Fruit fly (Drosophila melanogaster) whole organism, embryonic: ENCODE data around the gene Trm7-34.

Experiments used
- ATbp ChIP-seq: fragments of 200-800 bp; sonication (Bioruptor generic); optimal IDR thresholded peaks from 2 replicates; lab custom pipeline; 2017; ENCODE audit warnings: missing biosample characterization, mild to moderate bottlenecking, missing genetic modification characterization, missing genetic modification reagents
- Bdp1 ChIP-seq: fragments of 200-800 bp; sonication (Bioruptor generic); optimal IDR thresholded peaks from 3 replicates; lab custom pipeline; 2016; ENCODE audit warnings: missing biosample characterization, missing genetic modification characterization
- CG10366 ChIP-seq: fragments of 200-800 bp; sonication (Bioruptor generic); IDR thresholded peaks from 2 replicates; pipeline ENCODE4 v1.3.6; 2022; ENCODE audit warnings: missing biosample characterization, missing genetic modification characterization
- CG10543 ChIP-seq: fragments of 200-800 bp; sonication (Bioruptor generic); optimal IDR thresholded peaks from 3 replicates; lab custom pipeline; 2017; ENCODE audit warnings: missing biosample characterization, mild to moderate bottlenecking, missing genetic modification characterization, moderate library complexity
- CG11247 ChIP-seq: fragments of 200-800 bp; sonication (Bioruptor generic); IDR thresholded peaks from 2 replicates; pipeline ENCODE4 v1.3.6; 2022; ENCODE audit warnings: missing biosample characterization, missing genetic modification characterization
- CG13775 ChIP-seq: fragments of 200-800 bp; sonication (Bioruptor generic); optimal IDR thresholded peaks from 3 replicates; lab custom pipeline; 2017; ENCODE audit warnings: missing biosample characterization, mild to moderate bottlenecking, missing genetic modification characterization
- CG14441 ChIP-seq: fragments of 200-800 bp; sonication (Bioruptor generic); IDR thresholded peaks from 2 replicates; pipeline ENCODE4 v1.3.6; 2022; ENCODE audit warnings: missing biosample characterization, missing genetic modification characterization
- CG15073 ChIP-seq: fragments of 200-800 bp; sonication (Bioruptor generic); optimal IDR thresholded peaks from 2 replicates; lab custom pipeline; 2016; ENCODE audit warnings: missing biosample characterization, missing genetic modification characterization
- CG16815 ChIP-seq: fragments of 200-800 bp; sonication (Bioruptor generic); optimal IDR thresholded peaks from 3 replicates; lab custom pipeline; 2017; ENCODE audit warnings: missing biosample characterization, mild to moderate bottlenecking, missing genetic modification characterization
- CG17328 ChIP-seq: fragments of 200-800 bp; sonication (Bioruptor generic); IDR thresholded peaks from 2 replicates; pipeline ENCODE4 v1.3.6; 2022; ENCODE audit warnings: missing biosample characterization, missing genetic modification characterization
- CG18011 ChIP-seq: fragments of 200-800 bp; sonication (Bioruptor generic); optimal IDR thresholded peaks from 2 replicates; lab custom pipeline; 2017; ENCODE audit warnings: missing biosample characterization, missing genetic modification characterization, mild to moderate bottlenecking, moderate library complexity, missing genotype
- CG31224 ChIP-seq: fragments of 200-800 bp; sonication (Bioruptor generic); IDR thresholded peaks from 2 replicates; pipeline ENCODE4 v1.3.6; 2022; ENCODE audit warnings: missing biosample characterization, missing genetic modification characterization
- CG34224 ChIP-seq: fragments of 200-800 bp; sonication (Bioruptor generic); IDR thresholded peaks from 3 replicates; pipeline ENCODE4 v1.3.6; 2022; ENCODE audit warnings: missing biosample characterization, missing genetic modification characterization; ENCODE audit not compliant: partially characterized antibody
- CG3847 ChIP-seq: fragments of 200-800 bp; sonication (Bioruptor generic); IDR thresholded peaks from 2 replicates; pipeline ENCODE4 v1.3.6; 2022; ENCODE audit warnings: missing biosample characterization, missing genetic modification characterization
- CG4282 ChIP-seq: fragments of 200-800 bp; sonication (Bioruptor generic); optimal IDR thresholded peaks from 2 replicates; lab custom pipeline; 2016; ENCODE audit warnings: missing biosample characterization, missing genetic modification characterization
- CG43689 ChIP-seq: fragments of 200-800 bp; sonication (Bioruptor generic); IDR thresholded peaks from 2 replicates; pipeline ENCODE4 v1.3.6; 2022; ENCODE audit warnings: missing biosample characterization, missing genetic modification characterization
- CG6175 ChIP-seq: fragments of 200-800 bp; sonication (Bioruptor generic); IDR thresholded peaks from 3 replicates; pipeline ENCODE4 v1.3.6; 2022; ENCODE audit warnings: missing biosample characterization, missing genetic modification characterization
- CG8359 ChIP-seq: fragments of 200-800 bp; sonication (Bioruptor generic); optimal IDR thresholded peaks from 2 replicates; lab custom pipeline; 2017; ENCODE audit warnings: missing biosample characterization, mild to moderate bottlenecking, missing genetic modification characterization, borderline replicate concordance
- E2f1 ChIP-seq: fragments of 200-800 bp; sonication (Bioruptor generic); IDR thresholded peaks from 2 replicates; pipeline ENCODE4 v1.3.6; 2022; ENCODE audit warnings: missing biosample characterization, missing genetic modification characterization
- Ets65A ChIP-seq: fragments of 200-800 bp; sonication (Bioruptor generic); peaks from one replicate; lab custom pipeline; 2016; ENCODE audit warnings: missing biosample characterization, missing genetic modification characterization
- H15 ChIP-seq: fragments of 200-800 bp; sonication (Bioruptor generic); IDR thresholded peaks from 3 replicates; pipeline ENCODE4 v1.3.6; 2022; ENCODE audit warnings: missing biosample characterization, missing genetic modification characterization
- H2.0 ChIP-seq: fragments of 200-800 bp; sonication (Bioruptor generic); IDR thresholded peaks from 2 replicates; pipeline ENCODE4 v1.3.6; 2022; ENCODE audit warnings: missing biosample characterization, missing genetic modification characterization
- Hey ChIP-seq: fragments of 200-800 bp; sonication (Bioruptor generic); optimal IDR thresholded peaks from 3 replicates; lab custom pipeline; 2018; ENCODE audit warnings: missing biosample characterization, mild to moderate bottlenecking, missing genetic modification characterization
- HmgD ChIP-seq: fragments of 200-800 bp; sonication (Bioruptor generic); optimal IDR thresholded peaks from 3 replicates; lab custom pipeline; 2016; ENCODE audit warnings: missing biosample characterization, missing genetic modification characterization
- Hmr ChIP-seq: fragments of 200-800 bp; sonication (Bioruptor generic); optimal IDR thresholded peaks from 3 replicates; lab custom pipeline; 2017; ENCODE audit warnings: mild to moderate bottlenecking, missing biosample characterization, missing genetic modification reagents, missing genetic modification characterization
- Hr51 ChIP-seq, 2 experiments: fragments of 200-800 bp; sonication (Bioruptor generic); optimal IDR thresholded peaks; 2 replicates in 1 of 2; 3 replicates in 1 of 2; lab custom pipeline; 2016 to 2018; ENCODE audit warnings: missing biosample characterization in 2 of 2, missing genetic modification characterization in 2 of 2, mild to moderate bottlenecking in 1 of 2, moderate library complexity in 1 of 2
- Neu2 ChIP-seq: fragments of 200-800 bp; sonication (Bioruptor generic); optimal IDR thresholded peaks from 3 replicates; lab custom pipeline; 2016; ENCODE audit warnings: missing biosample characterization, missing genetic modification characterization, borderline replicate concordance
- Poxn ChIP-seq: fragments of 200-800 bp; sonication (Bioruptor generic); IDR thresholded peaks from 2 replicates; pipeline ENCODE4 v1.3.6; 2022; ENCODE audit warnings: missing biosample characterization, missing genetic modification characterization
- Ptx1 ChIP-seq: fragments of 200-800 bp; sonication (Bioruptor generic); IDR thresholded peaks from 2 replicates; pipeline ENCODE4 v1.3.6; 2022; ENCODE audit warnings: missing biosample characterization, missing genetic modification characterization
- Side ChIP-seq: fragments of 200-800 bp; sonication (Bioruptor generic); optimal IDR thresholded peaks from 2 replicates; lab custom pipeline; 2016; ENCODE audit warnings: missing biosample characterization, missing genetic modification characterization
- Sox100B ChIP-seq: fragments of 200-800 bp; sonication (Bioruptor generic); optimal IDR thresholded peaks from 3 replicates; lab custom pipeline; 2018; ENCODE audit warnings: missing biosample characterization, mild to moderate bottlenecking, missing genetic modification characterization
- Sry-δ ChIP-seq: fragments of 200-800 bp; sonication (Bioruptor generic); optimal IDR thresholded peaks from 2 replicates; lab custom pipeline; 2016; ENCODE audit warnings: missing biosample characterization, missing genetic modification characterization
- Vsx1 ChIP-seq: fragments of 200-800 bp; sonication (Bioruptor generic); optimal IDR thresholded peaks from 2 replicates; lab custom pipeline; 2017; ENCODE audit warnings: missing biosample characterization, mild to moderate bottlenecking, missing genetic modification characterization, missing genetic modification reagents
- Xbp1 ChIP-seq: fragments of 200-800 bp; sonication (Bioruptor generic); optimal IDR thresholded peaks from 3 replicates; lab custom pipeline; 2016; ENCODE audit warnings: missing biosample characterization, mild to moderate bottlenecking, missing genetic modification characterization
- ap ChIP-seq: fragments of 200-800 bp; sonication (Bioruptor generic); IDR thresholded peaks from 2 replicates; pipeline ENCODE4 v1.3.6; 2022; ENCODE audit warnings: missing biosample characterization, missing genetic modification characterization
- ato ChIP-seq: fragments of 200-800 bp; sonication (Bioruptor generic); IDR thresholded peaks from 2 replicates; pipeline ENCODE4 v1.3.6; 2022; ENCODE audit warnings: missing biosample characterization, missing genetic modification characterization; ENCODE audit not compliant: partially characterized antibody
- az2 ChIP-seq: fragments of 200-800 bp; sonication (Bioruptor generic); optimal IDR thresholded peaks from 3 replicates; lab custom pipeline; 2016; ENCODE audit warnings: missing biosample characterization, missing genetic modification characterization
- cg ChIP-seq: fragments of 200-800 bp; sonication (Bioruptor generic); optimal IDR thresholded peaks from 3 replicates; lab custom pipeline; 2019; ENCODE audit warnings: missing biosample characterization, mild to moderate bottlenecking, missing genetic modification characterization, moderate library complexity
- fd3F ChIP-seq: fragments of 200-800 bp; sonication (Bioruptor generic); optimal IDR thresholded peaks from 2 replicates; lab custom pipeline; 2018; ENCODE audit warnings: missing biosample characterization, mild to moderate bottlenecking, missing genetic modification characterization, moderate library complexity
- gem ChIP-seq: fragments of 200-800 bp; sonication (Bioruptor generic); optimal IDR thresholded peaks from 2 replicates; lab custom pipeline; 2019; ENCODE audit warnings: missing biosample characterization, mild to moderate bottlenecking, missing genetic modification characterization, moderate library complexity
- hkb ChIP-seq, 2 experiments: fragments of 200-800 bp in 1 of 2; fragments of >200 bp in 1 of 2; sonication (Bioruptor generic) in 1 of 2; IDR thresholded peaks in 1 of 2; optimal IDR thresholded peaks in 1 of 2; 2 replicates each; pipeline versions ENCODE4 v1.3.6 to Lab custom; 2017 to 2022; ENCODE audit warnings: missing biosample characterization in 1 of 2, missing genetic modification characterization in 1 of 2
- kah ChIP-seq: fragments of 200-800 bp; sonication (Bioruptor generic); optimal IDR thresholded peaks from 2 replicates; lab custom pipeline; 2018; ENCODE audit warnings: missing biosample characterization, mild to moderate bottlenecking, missing genetic modification characterization
- kni ChIP-seq: fragments of 200-800 bp; sonication (Bioruptor generic); optimal IDR thresholded peaks from 3 replicates; lab custom pipeline; 2017; ENCODE audit warnings: mild to moderate bottlenecking, missing biosample characterization, missing genetic modification reagents, missing genetic modification characterization
- onecut ChIP-seq: fragments of 200-800 bp; sonication (Bioruptor generic); IDR thresholded peaks from 2 replicates; pipeline ENCODE4 v1.3.6; 2022; ENCODE audit warnings: missing biosample characterization, missing genetic modification characterization
- scrt ChIP-seq: fragments of 200-800 bp; sonication (Bioruptor generic); optimal IDR thresholded peaks from 2 replicates; lab custom pipeline; 2018; ENCODE audit warnings: missing biosample characterization, mild to moderate bottlenecking, missing genetic modification characterization, moderate library complexity
- shn ChIP-seq: fragments of 200-800 bp; sonication (Bioruptor generic); optimal IDR thresholded peaks from 3 replicates; lab custom pipeline; 2016; ENCODE audit warnings: missing biosample characterization, missing genetic modification characterization
- sob ChIP-seq: fragments of 200-800 bp; sonication (Bioruptor generic); IDR thresholded peaks from 2 replicates; pipeline ENCODE4 v1.3.6; 2022; ENCODE audit warnings: missing biosample characterization, missing genetic modification characterization
- stc ChIP-seq: fragments of 200-800 bp; sonication (Bioruptor generic); IDR thresholded peaks from 2 replicates; pipeline ENCODE4 v1.3.6; 2022; ENCODE audit warnings: missing biosample characterization, missing genetic modification characterization
- vfl ChIP-seq: fragments of 200-800 bp; sonication (Bioruptor generic); optimal IDR thresholded peaks from 2 replicates; lab custom pipeline; 2016; ENCODE audit warnings: missing biosample characterization, missing genetic modification characterization
- vvl ChIP-seq: fragments of 200-800 bp; sonication (Bioruptor generic); IDR thresholded peaks from 2 replicates; pipeline ENCODE4 v1.3.6; 2022; ENCODE audit warnings: missing biosample characterization, missing genetic modification characterization

Trm7-34 gene

dm6 chr3R:21161620-21162029 lies 27.9 kb upstream of the Trm7-34 start (continued):
- TF ChIP-seq CG16815 (GFP tag; lab: Kevin White, UChicago) = no peak
- TF ChIP-seq CG34224 (GFP tag; lab: Robert Waterston, UW) = no peak
- peak; percentile 40 for TF ChIP-seq Ptx1 (GFP tag; lab: Robert Waterston, UW)
- TF ChIP-seq Hey (tag; lab: Kevin White, UChicago) = peak; percentile 3
- TF ChIP-seq CG11247 = no peak
- no peak for TF ChIP-seq Vsx1
- TF ChIP-seq CG10543 (GFP tag; lab: Kevin White, UChicago) = peak; percentile 36
- peak; percentile 21 for TF ChIP-seq scrt (GFP tag; lab: Kevin White, UChicago)
- peak; percentile 52 for TF ChIP-seq CG18011 (GFP tag; lab: Kevin White, UChicago)
- no peak for TF ChIP-seq onecut (GFP tag; lab: Robert Waterston, UW)
- TF ChIP-seq shn (GFP tag; lab: Kevin White, UChicago) = peak; percentile 11
- peak in 1 of 2 experiments; percentile 61 for TF ChIP-seq Hr51 (GFP tag; optimal IDR thresholded peaks at IDR 0.05; lab: Kevin White, UChicago)
- 0 out of 3 replicates have a peak, but pooled peaks have one; percentile 7 for TF ChIP-seq H15 (GFP tag; lab: Robert Waterston, UW)
- TF ChIP-seq E2f1 (GFP tag; lab: Robert Waterston, UW) = peak; percentile 20; the same call in 1 of the 2 replicates
- no peak for TF ChIP-seq Sry-δ (GFP tag; lab: Kevin White, UChicago)
- TF ChIP-seq ap (GFP tag; lab: Robert Waterston, UW) = no peak
- TF ChIP-seq Bdp1 (GFP tag; lab: Kevin White, UChicago) = peak; percentile 1
- no peak for TF ChIP-seq Neu2
- no peak for TF ChIP-seq cg (GFP tag; lab: Kevin White, UChicago)
- peak; percentile 48 for TF ChIP-seq fd3F (GFP tag; lab: Kevin White, UChicago)
- TF ChIP-seq hkb (optimal IDR thresholded peaks at IDR 0.05; lab: Kevin White, UChicago) = no peak
- TF ChIP-seq hkb (GFP tag; IDR thresholded peaks at IDR 0.05; lab: Robert Waterston, UW) = peak; percentile 65
- TF ChIP-seq stc (GFP tag; lab: Robert Waterston, UW) = no peak
- TF ChIP-seq H2.0 = peak; percentile 71
- TF ChIP-seq CG31224 (GFP tag; lab: Robert Waterston, UW) = peak; percentile 35; the same call in 1 of the 2 replicates
- no peak for TF ChIP-seq Sox100B (GFP tag; lab: Kevin White, UChicago)
- 0 out of 2 replicates have a peak, but pooled peaks have one; percentile 16 for TF ChIP-seq CG43689 (GFP tag; lab: Robert Waterston, UW)
- TF ChIP-seq CG8359 (GFP tag; lab: Kevin White, UChicago) = no peak
- peak; percentile 0 for TF ChIP-seq Side (GFP tag; lab: Kevin White, UChicago)
- TF ChIP-seq CG10366 (GFP tag; lab: Robert Waterston, UW) = 0 out of 2 replicates have a peak, but pooled peaks have one; percentile 41
- TF ChIP-seq CG14441 (GFP tag; lab: Robert Waterston, UW) = peak; percentile 61
- TF ChIP-seq Hmr (GFP tag; lab: Kevin White, UChicago) = peak; percentile 67
- no peak for TF ChIP-seq HmgD (GFP tag; lab: Kevin White, UChicago)
- TF ChIP-seq Poxn (GFP tag; lab: Robert Waterston, UW) = 0 out of 2 replicates have a peak, but pooled peaks have one; percentile 14
- no peak for TF ChIP-seq kni
- peak; percentile 43 for TF ChIP-seq CG3847
- peak; percentile 0 for TF ChIP-seq vfl (GFP tag; lab: Kevin White, UChicago)
- TF ChIP-seq Xbp1 (GFP tag; lab: Kevin White, UChicago) = peak; percentile 38
- TF ChIP-seq ATbp (GFP tag; lab: Kevin White, UChicago) = no peak
- peak; percentile 17 for TF ChIP-seq az2 (GFP tag; lab: Kevin White, UChicago)
- no peak for TF ChIP-seq kah
- peak; percentile 57 for TF ChIP-seq gem (tag; lab: Kevin White, UChicago)
- TF ChIP-seq sob (GFP tag; lab: Robert Waterston, UW) = no peak
- TF ChIP-seq CG17328 (GFP tag; lab: Robert Waterston, UW) = peak; percentile 52
- no peak for TF ChIP-seq vvl
- TF ChIP-seq CG4282 = no peak
- no peak for TF ChIP-seq ato
- TF ChIP-seq CG13775 (GFP tag; lab: Kevin White, UChicago) = peak; percentile 30
- 0 out of 3 replicates have a peak, but pooled peaks have one; percentile 41 for TF ChIP-seq CG6175 (GFP tag; lab: Robert Waterston, UW)
- no peak for TF ChIP-seq CG15073 (GFP tag; lab: Kevin White, UChicago)
- peak; percentile 89 for TF ChIP-seq Ets65A (GFP tag; lab: Kevin White, UChicago)
